Worm (Caenorhabditis elegans) whole organism, dauer: ENCODE results near the gene M04B2.2.

Experiments used
- unc-62 ChIP-seq: sonication (generic microtip); optimal IDR thresholded peaks from 2 replicates; lab custom pipeline; 2017; ENCODE audit warnings: missing biosample characterization, missing genetic modification reagents, missing genetic modification characterization

The M04B2.2 gene

DNA sequence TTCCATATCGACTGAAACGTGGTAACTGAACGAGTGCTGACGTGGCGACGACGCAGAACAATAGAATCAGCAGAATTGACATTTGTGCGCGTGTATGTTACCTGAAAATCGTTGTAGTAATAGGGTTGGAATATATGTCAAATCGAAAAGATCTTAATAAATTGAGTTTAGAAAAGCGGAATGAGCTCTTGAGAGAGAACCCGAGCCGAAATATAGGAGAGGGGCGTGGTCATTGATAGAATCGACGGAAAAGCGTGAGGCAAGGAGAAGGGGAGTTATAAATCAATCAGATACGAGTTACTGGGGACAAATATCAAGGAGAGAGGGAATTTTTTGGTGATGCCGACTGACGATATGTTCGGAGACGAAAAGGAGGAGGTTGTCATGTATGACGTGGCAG, 17.2 kb upstream of the M04B2.2 start, which contains the start of gene M04B2.6:
Gene M04B2.6, minus strand, starts transcription at position 101 of the 400 bp plus-strand sequence.
- TF ChIP-seq unc-62, result no peak

DNA sequence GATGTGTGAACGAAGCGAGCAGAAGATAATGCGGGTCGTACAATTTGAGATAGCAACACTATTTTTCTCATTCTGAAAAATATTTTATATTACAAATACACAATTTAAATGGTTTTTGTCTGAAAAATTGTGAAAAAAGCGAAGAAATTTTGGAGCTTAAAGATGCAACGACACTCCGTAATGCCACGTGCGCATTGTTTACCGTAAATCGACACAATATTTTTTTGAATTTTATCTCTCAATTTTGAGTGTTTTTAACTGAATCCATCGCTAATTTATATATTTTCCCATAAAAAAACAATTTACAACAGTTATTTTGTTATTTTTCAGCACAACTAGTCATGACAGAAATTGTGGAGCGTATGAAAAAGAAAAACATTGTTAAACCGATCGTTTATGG, 6.9 kb upstream of the M04B2.2 start, which contains the start of the genes M04B2.4 and gfl-1:
Gene M04B2.4, minus strand, starts transcription at position 72 of the 400 bp plus-strand sequence.
Gene gfl-1, plus strand, starts transcription at position 331 of the 400 bp plus-strand sequence.
- no peak for TF ChIP-seq unc-62

DNA sequence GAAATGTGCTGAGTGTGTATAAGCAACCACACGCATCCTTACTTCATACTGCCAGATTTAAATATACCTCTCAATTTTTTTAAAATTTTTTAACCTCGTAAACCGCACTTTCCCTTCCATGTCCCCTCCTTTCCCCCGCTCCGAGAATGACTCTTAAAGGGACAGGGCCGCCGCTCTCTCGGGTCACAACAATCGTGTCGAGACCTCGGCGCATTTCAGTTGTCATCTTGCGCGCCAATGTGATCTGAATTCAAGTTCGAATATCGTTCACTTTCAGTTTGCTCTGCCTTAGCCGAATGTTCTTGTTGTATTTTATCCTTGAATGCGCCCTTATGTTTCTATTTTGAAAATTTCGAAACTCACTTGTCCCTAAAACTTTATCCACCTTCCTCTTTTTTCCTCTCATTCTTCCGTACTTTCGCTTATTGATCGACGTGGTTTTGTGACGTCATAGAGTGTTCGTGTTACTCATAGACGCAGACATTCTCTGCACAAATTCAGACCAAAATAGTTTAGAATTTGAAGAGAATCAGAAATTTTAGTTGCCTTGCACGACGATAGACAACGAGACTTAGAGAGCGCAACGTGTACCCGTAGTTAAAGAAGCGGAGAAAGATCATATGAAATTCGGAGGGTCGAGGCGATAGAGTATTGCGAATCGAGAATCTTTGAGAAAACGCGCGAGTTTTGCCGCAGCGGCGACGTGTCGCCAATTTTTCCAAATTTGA, 5.5 kb upstream of the M04B2.2 start:
- TF ChIP-seq unc-62, result no peak

DNA sequence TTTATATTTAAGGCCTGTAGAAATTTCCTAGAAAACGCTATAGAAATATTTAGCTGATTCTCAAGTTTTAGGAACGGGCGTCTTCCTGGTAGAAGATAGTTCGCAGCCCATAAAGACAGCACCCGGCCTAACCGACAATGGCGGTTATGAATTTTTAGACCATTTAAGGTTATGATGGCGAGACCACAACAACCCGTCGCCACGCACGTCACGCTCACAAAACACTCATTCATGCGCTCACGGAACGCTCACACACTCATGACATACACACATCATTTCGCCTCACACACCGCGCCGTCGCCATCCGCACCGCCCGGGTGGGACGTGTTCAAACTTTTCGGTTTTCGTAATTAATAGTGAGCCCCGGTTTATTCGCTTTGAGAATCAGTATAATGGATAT, 4.2 kb upstream of the M04B2.2 start:
- TF ChIP-seq unc-62, result no peak

DNA sequence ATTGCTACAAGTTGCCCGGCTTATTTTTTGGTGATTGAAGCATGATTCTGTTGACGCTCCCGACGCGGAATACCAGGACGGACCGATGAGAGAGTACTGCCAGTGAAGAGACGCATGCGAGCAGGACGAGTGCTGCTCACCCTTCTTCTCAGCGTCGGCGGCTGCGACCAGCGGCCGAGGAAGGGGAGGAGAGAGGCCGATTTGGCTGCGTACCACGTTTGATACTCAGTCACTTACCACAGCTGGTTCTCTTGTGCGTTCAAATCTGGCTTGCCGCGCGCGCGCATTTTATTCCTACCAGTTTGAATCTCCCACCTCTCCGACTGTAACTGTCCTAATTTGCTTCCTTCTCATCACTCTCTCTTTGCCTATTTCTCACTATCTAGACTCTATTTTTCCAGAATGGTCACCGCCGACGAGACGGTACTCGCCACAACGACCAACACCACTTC, 3.6 kb upstream of the M04B2.2 start, which contains the start of gene mep-1:
Gene mep-1, plus strand, starts transcription at position 402 of the 452 bp plus-strand sequence.
- no peak for TF ChIP-seq unc-62

DNA sequence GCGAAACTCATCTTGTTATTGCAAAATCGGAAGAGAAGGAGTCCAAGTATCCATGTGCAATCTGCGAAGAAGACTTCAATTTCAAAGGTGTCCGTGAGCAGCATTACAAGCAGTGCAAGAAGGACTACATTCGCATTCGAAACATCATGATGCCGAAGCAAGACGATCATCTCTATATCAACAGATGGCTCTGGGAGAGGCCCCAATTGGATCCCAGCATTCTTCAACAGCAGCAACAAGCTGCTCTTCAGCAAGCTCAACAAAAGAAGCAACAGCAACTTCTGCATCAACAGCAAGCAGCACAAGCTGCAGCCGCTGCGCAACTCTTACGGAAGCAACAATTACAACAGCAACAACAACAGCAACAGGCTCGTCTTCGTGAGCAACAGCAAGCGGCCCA, 1.7 kb upstream of the M04B2.2 start:
- TF ChIP-seq unc-62, result no peak

DNA sequence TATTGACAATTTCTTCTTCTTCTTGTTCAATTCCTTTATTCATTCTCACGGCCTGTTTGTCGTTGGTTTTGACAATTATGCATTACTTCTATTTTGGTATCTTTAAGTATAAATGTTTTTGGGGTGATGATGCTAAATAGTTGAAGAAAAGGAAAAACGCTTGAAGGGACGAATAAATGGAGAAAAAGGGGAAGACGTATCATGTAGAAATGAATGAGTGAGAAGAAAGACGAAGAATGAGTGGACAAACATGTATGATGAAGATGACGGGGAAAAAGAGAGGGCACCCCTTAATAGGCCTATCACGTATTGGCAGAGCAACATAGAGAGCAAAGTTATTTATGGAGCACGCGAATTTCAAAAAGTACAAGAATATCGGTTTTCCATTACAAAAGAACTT, 20.8 kb downstream of the M04B2.2 start, which contains the start of gene M04B2.7:
Gene M04B2.7, minus strand, starts transcription at position 101 of the 400 bp plus-strand sequence.
- TF ChIP-seq unc-62, result no peak

DNA sequence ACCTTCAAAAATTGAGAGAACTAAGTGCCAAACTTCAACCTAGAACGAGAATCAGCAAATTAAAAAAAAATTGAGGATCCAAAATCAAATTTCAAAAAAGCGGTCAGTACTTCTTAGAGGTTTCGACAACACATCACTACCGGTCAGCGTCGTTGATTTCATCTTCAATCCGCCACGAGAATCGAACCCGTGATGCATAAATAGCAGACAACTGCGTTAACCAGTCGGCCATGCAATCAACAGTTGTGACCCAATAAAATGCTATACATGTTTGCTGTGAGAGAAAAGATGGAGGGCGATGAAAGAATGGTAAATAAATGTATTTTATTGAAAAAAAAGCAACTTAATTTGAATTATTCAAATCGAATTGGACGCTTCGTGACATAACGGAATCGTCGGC, 21.8 kb downstream of the M04B2.2 start:
- TF ChIP-seq unc-62, result no peak

DNA sequence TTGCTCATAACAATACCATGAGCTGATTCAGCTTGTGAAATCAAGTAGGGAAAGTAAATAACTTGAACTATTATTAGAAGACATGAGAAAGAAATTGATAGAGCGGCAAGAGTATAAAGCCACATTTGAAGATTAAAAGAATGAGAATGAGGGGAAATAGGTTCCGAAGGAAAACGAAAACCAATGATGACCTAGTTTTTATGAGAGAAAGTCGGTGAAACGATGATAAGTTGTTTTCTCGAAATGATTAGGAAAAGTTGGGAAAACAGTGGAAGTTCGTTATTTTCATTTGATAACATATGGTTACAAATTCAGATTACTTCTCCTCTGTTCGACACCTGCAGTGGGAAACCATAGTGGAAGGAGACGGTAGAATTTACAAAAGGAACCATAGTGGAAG, 24.0 kb downstream of the M04B2.2 start, which contains the start of gene col-128:
Gene col-128, minus strand, starts transcription at position 148 of the 400 bp plus-strand sequence.
- no peak for TF ChIP-seq unc-62

DNA sequence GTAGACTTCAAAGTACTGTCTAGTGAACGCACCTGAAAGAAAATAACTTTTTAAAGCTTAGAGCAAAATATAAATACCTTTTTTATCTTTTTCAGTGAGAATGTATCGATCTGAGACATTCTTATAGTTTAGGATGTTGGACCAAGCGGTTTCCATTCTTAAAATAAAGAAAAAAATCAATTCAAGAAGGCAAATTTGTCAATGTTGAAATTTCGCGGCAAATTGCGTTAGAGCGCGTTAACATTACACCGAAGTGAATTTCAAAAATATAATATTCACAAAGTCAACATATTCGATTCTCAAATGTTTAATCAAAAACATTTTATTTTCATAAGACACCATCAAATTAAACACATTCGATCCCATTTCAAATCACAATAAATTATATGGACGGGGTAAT, 33.8 kb downstream of the M04B2.2 start, which contains the start of gene F12F6.7:
Gene F12F6.7, minus strand, starts transcription at position 157 of the 400 bp plus-strand sequence.
- TF ChIP-seq unc-62, result no peak

DNA sequence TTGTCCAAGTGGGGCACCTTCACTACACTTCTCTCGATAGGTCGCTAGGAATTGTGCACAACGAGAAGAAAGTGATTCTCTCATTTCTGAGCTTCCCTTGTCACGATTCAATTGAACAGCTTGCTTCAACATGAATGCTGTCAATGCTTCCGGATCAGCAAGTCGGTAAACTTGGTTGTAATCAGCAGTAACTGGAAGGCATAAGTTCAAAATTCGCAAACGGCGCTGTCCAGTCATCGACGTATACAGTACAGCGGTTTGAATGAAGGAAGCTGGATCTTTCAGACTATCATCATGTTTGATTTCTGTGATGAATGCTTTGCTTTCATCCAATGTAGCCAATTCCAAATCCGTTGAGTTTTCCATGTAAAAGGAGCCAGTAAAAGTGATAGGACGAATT, 35.2 kb downstream of the M04B2.2 start:
- TF ChIP-seq unc-62, result no peak

DNA sequence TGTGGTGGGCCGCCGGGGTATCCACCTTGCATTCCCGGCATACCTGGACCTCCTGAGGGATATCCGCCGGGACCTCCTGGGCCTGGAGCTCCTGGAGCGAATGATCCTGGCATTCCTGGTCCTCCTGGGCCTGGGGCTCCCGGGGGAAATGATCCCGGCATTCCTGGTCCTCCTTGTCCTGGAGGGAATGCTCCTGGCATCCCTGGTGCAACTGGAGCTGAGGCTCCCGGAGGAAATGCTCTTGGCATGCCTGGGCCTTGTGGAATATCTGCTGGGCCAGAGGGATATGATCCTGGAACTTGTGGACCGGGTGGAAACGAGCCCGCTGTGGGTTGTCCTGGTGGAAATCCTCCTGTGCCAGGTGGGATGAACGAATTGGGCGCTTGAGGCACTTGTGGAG, 37.2 kb downstream of the M04B2.2 start:
- TF ChIP-seq unc-62, result no peak

DNA sequence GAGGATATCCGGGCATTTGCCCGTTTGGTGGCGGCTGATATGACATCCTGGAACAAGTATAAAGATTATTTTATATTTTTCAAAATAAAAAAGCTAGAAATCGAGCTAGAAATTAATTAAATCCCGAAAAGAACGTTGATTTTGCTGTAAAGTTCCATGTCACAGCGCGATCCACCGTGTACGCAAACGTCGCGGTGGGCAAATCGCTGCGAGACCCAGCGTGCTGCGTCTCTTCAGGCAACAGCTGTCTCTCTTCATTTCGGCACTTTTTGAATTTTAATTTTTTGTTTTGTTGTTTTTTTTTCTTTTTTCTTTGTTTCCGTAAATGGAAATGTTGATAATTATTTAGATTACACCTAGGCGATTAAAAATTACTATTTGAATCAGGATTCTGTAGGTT, 38.3 kb downstream of the M04B2.2 start, which contains the start of gene sec-24.1:
Gene sec-24.1, minus strand, starts transcription at position 49 of the 400 bp plus-strand sequence.
- TF ChIP-seq unc-62, result no peak

DNA sequence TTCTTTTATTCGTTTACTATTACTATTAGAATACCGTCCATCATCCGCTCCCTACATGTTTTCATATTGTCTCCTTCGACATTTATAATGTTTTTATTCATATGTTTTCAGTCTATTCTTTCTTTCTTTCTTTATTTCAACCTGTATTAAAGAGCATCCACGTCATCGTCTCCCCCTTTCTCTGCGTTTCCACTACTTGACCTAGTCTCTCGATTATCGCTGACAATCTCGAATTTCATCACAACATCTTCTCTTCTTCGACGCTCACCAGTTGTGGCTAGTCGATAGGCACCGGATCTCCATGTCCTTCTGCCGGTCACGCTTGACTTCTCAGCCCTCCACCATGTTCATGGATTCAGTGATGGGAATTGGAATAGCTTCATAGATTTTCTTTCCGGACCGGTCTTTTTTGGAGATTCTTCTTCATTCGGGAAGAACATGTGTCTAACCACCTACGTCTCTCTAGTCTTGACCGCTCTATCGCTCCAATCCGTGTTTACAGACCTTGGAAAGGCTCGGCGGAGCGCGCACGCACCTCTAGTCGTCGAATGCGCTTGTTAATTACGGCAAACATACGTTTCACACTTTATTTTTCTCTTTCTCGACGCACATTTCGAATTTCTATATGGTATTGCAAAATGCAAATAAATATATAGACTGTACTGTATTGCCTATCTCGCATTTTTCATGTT, 40.5 kb downstream of the M04B2.2 start:
- TF ChIP-seq unc-62, result no peak

DNA sequence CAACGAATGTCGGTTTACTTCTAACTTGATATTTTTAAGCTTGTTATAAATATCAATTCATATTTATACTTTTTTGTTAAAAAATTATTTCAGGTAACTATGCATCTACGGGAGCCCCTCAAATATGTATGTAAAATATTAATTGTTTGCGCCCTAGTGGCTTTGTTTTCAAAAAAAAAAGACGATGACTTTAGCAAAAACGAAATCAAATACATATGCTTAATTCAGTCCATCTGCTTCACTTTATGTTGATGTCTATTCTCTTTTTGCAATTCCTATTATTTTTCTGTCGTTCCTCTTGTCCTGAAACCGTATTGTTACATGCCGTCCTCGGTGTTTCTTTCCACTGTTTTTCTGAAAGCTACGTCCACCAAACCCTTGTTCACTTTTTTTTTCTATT, 41.9 kb downstream of the M04B2.2 start:
- no peak for TF ChIP-seq unc-62

DNA sequence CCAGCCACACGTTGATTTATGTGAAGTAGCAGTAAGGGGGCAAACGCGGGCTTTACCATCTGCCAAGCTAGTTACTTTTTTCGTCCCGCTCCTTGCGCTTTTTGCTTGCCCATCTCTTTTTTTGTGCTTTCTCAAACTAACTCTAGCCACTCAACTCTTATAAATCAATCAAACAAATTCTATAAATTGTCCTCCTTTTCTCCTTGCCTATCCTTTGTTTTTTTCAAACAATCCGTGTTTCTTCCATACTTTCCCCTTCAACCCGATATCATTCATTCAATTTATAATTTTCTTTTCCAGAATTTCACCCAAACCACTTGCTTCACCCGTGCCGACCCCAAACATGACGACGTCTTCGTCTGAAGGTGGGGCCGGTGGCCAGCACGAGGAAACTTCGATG, 42.3 kb downstream of the M04B2.2 start, which contains the start of gene srgp-1:
Gene srgp-1, plus strand, starts transcription at position 301 of the 400 bp plus-strand sequence.
- TF ChIP-seq unc-62, result no peak

DNA sequence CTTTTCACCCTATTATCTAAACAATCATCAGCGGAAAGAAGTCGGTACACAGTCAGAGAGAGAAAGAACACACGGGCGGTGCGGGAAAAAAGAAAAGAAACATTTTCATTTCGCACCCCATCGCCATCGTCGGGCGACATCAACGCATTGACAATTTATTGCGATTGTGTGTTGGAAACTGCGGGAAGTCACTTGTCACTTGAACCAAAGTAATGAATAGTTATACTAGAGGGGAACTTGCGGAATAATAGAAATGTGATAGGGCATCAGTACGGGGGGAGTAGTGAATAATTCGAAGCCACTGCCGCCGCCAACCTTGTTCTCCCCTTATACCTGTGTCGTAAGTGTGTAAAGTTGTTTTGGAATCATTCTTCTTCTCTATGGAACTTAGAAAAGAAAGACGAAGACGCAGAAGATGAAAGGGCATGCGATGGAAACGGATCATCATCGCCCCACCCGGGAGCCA, 43.6 kb downstream of the M04B2.2 start:
- TF ChIP-seq unc-62, result no peak
